Fruit fly (Drosophila melanogaster): ENCODE results near the gene Vps29.

dm6 chr2L:1152693-1153092 lies 2.1 kb downstream of the Vps29 start:
- TF ChIP-seq pan (optimal IDR thresholded peaks at IDR 0.05): no peak
- no peak for TF ChIP-seq Dll (optimal IDR thresholded peaks at IDR 0.05)
- no peak for TF ChIP-seq EcR (GFP tag; optimal IDR thresholded peaks at IDR 0.05)
- TF ChIP-seq psq (optimal IDR thresholded peaks at IDR 0.05): no peak
- TF ChIP-seq usp (GFP tag; optimal IDR thresholded peaks at IDR 0.05): no peak
